Fruit fly (Drosophila melanogaster) whole organism, embryonic: Measurements from ENCODE around the gene CG7069.

ENCODE experiments used
- Atf3 ChIP-seq: fragments of 200-800 bp; sonication (Bioruptor generic); optimal IDR thresholded peaks from 3 replicates; lab custom pipeline; 2016; ENCODE audit warnings: missing biosample characterization, missing genetic modification characterization
- Awh ChIP-seq: fragments of 200-800 bp; sonication (Bioruptor generic); IDR thresholded peaks from 2 replicates; pipeline ENCODE4, ENCODE4 v1.3.6; 2022; ENCODE audit warnings: missing biosample characterization, missing genetic modification characterization
- CG15011 ChIP-seq: fragments of 200-800 bp; sonication (Bioruptor generic); optimal IDR thresholded peaks from 3 replicates; lab custom pipeline; 2018; ENCODE audit warnings: missing biosample characterization, mild to moderate bottlenecking, missing genetic modification characterization
- CG18619 ChIP-seq: fragments of 200-800 bp; sonication (Bioruptor generic); optimal IDR thresholded peaks from 3 replicates; lab custom pipeline; 2017; ENCODE audit warnings: missing biosample characterization, mild to moderate bottlenecking, missing genetic modification characterization
- CG31224 ChIP-seq: fragments of 200-800 bp; sonication (Bioruptor generic); IDR thresholded peaks from 2 replicates; pipeline ENCODE4 v1.3.6; 2022; ENCODE audit warnings: missing biosample characterization, missing genetic modification characterization
- CG4730 ChIP-seq: fragments of 200-800 bp; sonication (Bioruptor generic); IDR thresholded peaks from 2 replicates; pipeline ENCODE4 v1.3.6; 2022; ENCODE audit warnings: missing biosample characterization, missing genetic modification characterization
- CG6791 ChIP-seq: fragments of 200-800 bp; sonication (Bioruptor generic); IDR thresholded peaks from 3 replicates; pipeline ENCODE4 v1.3.6; 2022; ENCODE audit warnings: missing biosample characterization, missing genetic modification characterization; ENCODE audit not compliant: partially characterized antibody
- CG8281 ChIP-seq: fragments of 200-800 bp; sonication (Bioruptor generic); optimal IDR thresholded peaks from 2 replicates; lab custom pipeline; 2018; ENCODE audit warnings: missing biosample characterization, mild to moderate bottlenecking, missing genetic modification characterization, moderate library complexity
- CG8359 ChIP-seq: fragments of 200-800 bp; sonication (Bioruptor generic); optimal IDR thresholded peaks from 2 replicates; lab custom pipeline; 2017; ENCODE audit warnings: missing biosample characterization, mild to moderate bottlenecking, missing genetic modification characterization, borderline replicate concordance
- CG9727 ChIP-seq: fragments of 200-800 bp; sonication (Bioruptor generic); optimal IDR thresholded peaks from 3 replicates; lab custom pipeline; 2017; ENCODE audit warnings: missing biosample characterization, mild to moderate bottlenecking, missing genetic modification characterization
- CkIIα-i1 ChIP-seq: fragments of 200-800 bp; sonication (Bioruptor generic); IDR thresholded peaks from 2 replicates; pipeline ENCODE4 v1.3.6; 2022; ENCODE audit warnings: missing biosample characterization, missing genetic modification characterization
- D19B ChIP-seq: fragments of 200-800 bp; sonication (Bioruptor generic); optimal IDR thresholded peaks from 2 replicates; lab custom pipeline; 2017; ENCODE audit warnings: missing biosample characterization, mild to moderate bottlenecking, missing genetic modification characterization
- Dek ChIP-seq: fragments of 200-800 bp; sonication (Bioruptor generic); optimal IDR thresholded peaks from 3 replicates; lab custom pipeline; 2019; ENCODE audit warnings: missing biosample characterization, mild to moderate bottlenecking, missing genetic modification characterization, moderate library complexity
- Ets65A ChIP-seq: fragments of 200-800 bp; sonication (Bioruptor generic); peaks from one replicate; lab custom pipeline; 2016; ENCODE audit warnings: missing biosample characterization, missing genetic modification characterization
- Hmx ChIP-seq: fragments of 200-800 bp; sonication (Bioruptor generic); optimal IDR thresholded peaks from 2 replicates; lab custom pipeline; 2016; ENCODE audit warnings: missing biosample characterization, missing genetic modification characterization
- Jarid2 ChIP-seq: fragments of 200-800 bp; sonication (Bioruptor generic); optimal IDR thresholded peaks from 3 replicates; lab custom pipeline; 2017; ENCODE audit warnings: mild to moderate bottlenecking, missing biosample characterization, missing genetic modification reagents, missing genetic modification characterization
- Lim3 ChIP-seq: fragments of 200-800 bp; sonication (Bioruptor generic); IDR thresholded peaks from 2 replicates; pipeline ENCODE4 v1.3.6; 2022; ENCODE audit warnings: missing biosample characterization, missing genetic modification characterization
- MTF-1 ChIP-seq: fragments of 200-800 bp; sonication (Bioruptor generic); optimal IDR thresholded peaks from 2 replicates; lab custom pipeline; 2018; ENCODE audit warnings: missing biosample characterization, mild to moderate bottlenecking, missing genetic modification characterization, borderline replicate concordance
- Med ChIP-seq: fragments of 200-800 bp; sonication (Bioruptor generic); peaks from one replicate; lab custom pipeline; 2016; ENCODE audit warnings: missing biosample characterization, missing genetic modification characterization, mild to moderate bottlenecking, inconsistent platforms, moderate library complexity
- Rfx ChIP-seq: fragments of 200-800 bp; sonication (Bioruptor generic); IDR thresholded peaks from 2 replicates; pipeline ENCODE4 v1.3.6; 2022; ENCODE audit warnings: missing biosample characterization, missing genetic modification characterization
- Trl ChIP-seq, 3 experiments: fragments of >200 bp in 2 of 3; fragments of 200-800 bp in 1 of 3; sonication (Bioruptor generic) in 1 of 3; optimal IDR thresholded peaks; 2 replicates in 1 of 3; 3 replicates in 2 of 3; lab custom pipeline; 2016 to 2017; ENCODE audit warnings: missing biosample characterization in 1 of 3, missing genetic modification characterization in 1 of 3
- Vsx1 ChIP-seq: fragments of 200-800 bp; sonication (Bioruptor generic); optimal IDR thresholded peaks from 2 replicates; lab custom pipeline; 2017; ENCODE audit warnings: missing biosample characterization, mild to moderate bottlenecking, missing genetic modification characterization, missing genetic modification reagents
- abd-A ChIP-seq: fragments of 200-800 bp; sonication (Bioruptor generic); optimal IDR thresholded peaks from 3 replicates; lab custom pipeline; 2019; ENCODE audit warnings: missing biosample characterization, mild to moderate bottlenecking, missing genetic modification characterization, moderate library complexity
- az2 ChIP-seq: fragments of 200-800 bp; sonication (Bioruptor generic); optimal IDR thresholded peaks from 3 replicates; lab custom pipeline; 2016; ENCODE audit warnings: missing biosample characterization, missing genetic modification characterization
- bbx ChIP-seq: fragments of 200-800 bp; sonication (Bioruptor generic); IDR thresholded peaks from 2 replicates; pipeline ENCODE4 v1.3.6; 2022; ENCODE audit warnings: missing biosample characterization, missing genetic modification characterization; ENCODE audit not compliant: partially characterized antibody
- bigmax ChIP-seq: fragments of 200-800 bp; sonication (Bioruptor generic); optimal IDR thresholded peaks from 2 replicates; lab custom pipeline; 2018; ENCODE audit warnings: missing biosample characterization, mild to moderate bottlenecking, missing genetic modification characterization
- da ChIP-seq: fragments of 200-800 bp; sonication (Bioruptor generic); optimal IDR thresholded peaks from 2 replicates; lab custom pipeline; 2016; ENCODE audit warnings: missing biosample characterization, missing genetic modification characterization
- esg ChIP-seq: fragments of 200-800 bp; sonication (Bioruptor generic); conservative IDR thresholded peaks from 2 replicates; pipeline ENCODE4 v1.3.6; 2022; ENCODE audit warnings: missing biosample characterization, missing genetic modification characterization
- jigr1 ChIP-seq: fragments of 200-800 bp; sonication (Bioruptor generic); IDR thresholded peaks from 3 replicates; pipeline ENCODE4 v1.3.6; 2022; ENCODE audit warnings: missing biosample characterization, missing genetic modification characterization
- nau ChIP-seq: fragments of 200-800 bp; sonication (Bioruptor generic); optimal IDR thresholded peaks from 3 replicates; lab custom pipeline; 2017; ENCODE audit warnings: missing biosample characterization, mild to moderate bottlenecking, missing genetic modification characterization, missing genetic modification reagents
- oc ChIP-seq: fragments of 200-800 bp; sonication (Bioruptor generic); optimal IDR thresholded peaks from 2 replicates; lab custom pipeline; 2018; ENCODE audit warnings: missing biosample characterization, mild to moderate bottlenecking, missing genetic modification characterization, moderate library complexity
- sd ChIP-seq: fragments of 200-800 bp; sonication (Bioruptor generic); optimal IDR thresholded peaks from 3 replicates; lab custom pipeline; 2018; ENCODE audit warnings: missing biosample characterization, mild to moderate bottlenecking, missing genetic modification characterization, moderate library complexity
- sob ChIP-seq: fragments of 200-800 bp; sonication (Bioruptor generic); IDR thresholded peaks from 2 replicates; pipeline ENCODE4 v1.3.6; 2022; ENCODE audit warnings: missing biosample characterization, missing genetic modification characterization
- ttk ChIP-seq: fragments of 200-800 bp; sonication (Bioruptor generic); IDR thresholded peaks from 2 replicates; pipeline ENCODE4 v2.1.2; 2022; ENCODE audit warnings: missing biosample characterization, missing genetic modification characterization
- vvl ChIP-seq: fragments of 200-800 bp; sonication (Bioruptor generic); IDR thresholded peaks from 2 replicates; pipeline ENCODE4 v1.3.6; 2022; ENCODE audit warnings: missing biosample characterization, missing genetic modification characterization
- zf30C ChIP-seq: fragments of 200-800 bp; sonication (Bioruptor generic); optimal IDR thresholded peaks from 3 replicates; lab custom pipeline; 2018; ENCODE audit warnings: missing biosample characterization, mild to moderate bottlenecking, missing genetic modification characterization
- zfh1 ChIP-seq: fragments of 200-800 bp; sonication (Bioruptor generic); IDR thresholded peaks from 3 replicates; pipeline ENCODE4 v1.3.6; 2022; ENCODE audit warnings: missing biosample characterization, missing genetic modification characterization

CG7069 gene

DNA sequence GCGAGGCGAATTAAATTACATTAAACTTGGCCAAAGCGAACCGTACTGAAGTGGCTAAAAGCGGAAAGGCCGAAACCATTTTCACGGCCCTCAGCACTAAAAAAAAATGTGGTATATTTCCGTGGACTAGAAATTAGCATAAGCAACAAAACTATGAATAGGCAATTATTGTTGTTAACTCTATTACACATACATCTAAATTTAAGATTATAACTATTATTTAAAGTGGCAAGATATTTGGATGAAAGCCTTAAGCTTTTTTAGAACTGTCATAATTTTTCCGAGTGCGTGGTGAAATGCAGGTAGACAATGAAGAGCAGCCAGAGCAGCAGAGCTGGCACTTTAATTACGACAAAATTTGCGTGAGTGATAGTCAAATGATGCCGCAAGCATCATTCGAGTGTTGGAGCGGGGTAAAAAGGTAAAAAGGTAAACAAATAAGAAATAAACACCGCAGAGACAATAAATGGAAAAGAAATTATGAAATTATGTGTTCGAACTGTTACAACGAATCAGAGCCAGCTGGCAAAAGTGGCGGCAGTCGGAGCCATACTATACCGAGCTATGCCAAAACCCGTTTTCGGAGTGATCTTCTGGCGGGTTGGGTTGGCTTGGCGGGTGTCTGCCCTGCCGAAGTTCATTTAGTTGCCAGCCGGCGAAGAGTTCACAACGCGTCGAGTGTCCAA, 43.8 kb upstream of the CG7069 start, which contains the start of gene CG7080 (continued):
- TF ChIP-seq CG8359 (GFP tag; lab: Kevin White, UChicago) = no peak
- peak; percentile 1 for TF ChIP-seq nau (GFP tag; lab: Kevin White, UChicago)
- no peak for TF ChIP-seq CG6791 (GFP tag; lab: Robert Waterston, UW)
- no peak for TF ChIP-seq CG4730 (GFP tag; lab: Robert Waterston, UW)
- TF ChIP-seq, all 482 proteins: peak for 47

DNA sequence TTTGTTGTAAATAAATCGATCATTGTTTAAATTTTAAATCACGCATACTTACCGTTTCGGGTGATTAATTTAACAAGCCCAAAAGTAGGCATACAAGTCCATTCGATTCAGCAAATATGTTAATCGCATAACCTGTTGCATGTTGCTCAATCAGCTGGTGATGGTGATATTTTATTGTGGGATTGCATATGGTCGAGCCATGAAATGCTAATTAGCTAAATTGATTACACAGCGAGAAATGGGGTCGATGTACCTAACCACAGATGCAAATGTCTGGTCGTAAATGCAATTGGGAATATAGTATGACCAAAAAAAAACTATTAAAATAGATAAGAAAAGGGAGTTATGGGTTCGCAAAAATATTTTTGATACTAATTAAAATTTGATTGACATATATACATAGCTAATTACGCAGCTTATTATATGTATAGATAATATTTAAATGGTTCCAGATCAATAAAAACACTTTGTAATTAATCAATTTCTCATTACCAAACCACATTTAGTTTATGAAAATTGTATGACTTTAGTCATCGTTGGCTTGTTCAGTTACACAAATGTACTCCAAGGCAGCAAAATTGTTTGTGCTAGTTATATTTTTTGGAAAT, 42.0 kb upstream of the CG7069 start, which contains the start of gene CG33721:
TSS of gene CG33721 (plus strand) at position 558 of the 608 bp plus-strand sequence.
- TF ChIP-seq Jarid2 (no peak), zf30C (GFP tag; lab: Kevin White, UChicago) (no peak), Trl (optimal IDR thresholded peaks at IDR 0.05; lab: Kevin White, UChicago) (no peak), Trl (GFP tag; optimal IDR thresholded peaks at IDR 0.05; lab: Kevin White, UChicago) (no peak), CG8281 (no peak), MTF-1 (no peak), CG9727 (GFP tag; lab: Kevin White, UChicago) (no peak), Ets65A (peak; percentile 78), D19B (GFP tag; lab: Kevin White, UChicago) (no peak), bbx (GFP tag; lab: Robert Waterston, UW) (no peak), esg (GFP tag; lab: Robert Waterston, UW) (no peak), abd-A (tag; lab: Kevin White, UChicago) (peak; percentile 72), zfh1 (no peak), Atf3 (no peak), oc (peak; percentile 18), da (GFP tag; lab: Kevin White, UChicago) (no peak), vvl (GFP tag; lab: Robert Waterston, UW) (peak; percentile 83), bigmax (GFP tag; lab: Kevin White, UChicago) (no peak), CG18619 (GFP tag; lab: Kevin White, UChicago) (no peak), Med (GFP tag; lab: Kevin White, UChicago) (no peak), sd (tag; lab: Kevin White, UChicago) (peak; percentile 20), Lim3 (no peak), Hmx (GFP tag; lab: Kevin White, UChicago) (no peak), ttk (no peak), sob (no peak), Dek (tag; lab: Kevin White, UChicago) (no peak), CkIIα-i1 (no peak), Rfx (GFP tag; lab: Robert Waterston, UW) (no peak), Awh (GFP tag; lab: Robert Waterston, UW) (peak; percentile 72; the same call in 1 of the 2 replicates), CG31224 (GFP tag; lab: Robert Waterston, UW) (no peak), Vsx1 (GFP tag; lab: Kevin White, UChicago) (peak; percentile 66), jigr1 (GFP tag; lab: Robert Waterston, UW) (no peak), az2 (GFP tag; lab: Kevin White, UChicago) (no peak), CG15011 (no peak)
